Worm (Caenorhabditis elegans) whole organism, young adult: ENCODE measurements around the gene obr-1.
A peak's percentile ranks its signal among the peaks of the same experiment; 100 is the strongest.

Source experiments
- C17E4.6 ChIP-seq: fragments of 200-800 bp; sonication (Bioruptor generic); IDR thresholded peaks from 2 replicates; pipeline ENCODE4 v1.3.6; 2022; ENCODE audit warnings: missing genetic modification reagents, missing genetic modification characterization, missing compliant biosample characterization
- F22D6.2 ChIP-seq: sonication (generic microtip); optimal IDR thresholded peaks from 2 replicates; lab custom pipeline; 2016; ENCODE audit warnings: mild to moderate bottlenecking, missing genetic modification characterization, missing compliant biosample characterization
- F37B4.10 ChIP-seq: fragments of 200-800 bp; sonication (Bioruptor generic); IDR thresholded peaks from 2 replicates; pipeline ENCODE4 v1.3.6; 2022; ENCODE audit warnings: missing genetic modification characterization, missing compliant biosample characterization
- F52B5.7 ChIP-seq: sonication (generic microtip); optimal IDR thresholded peaks from 2 replicates; lab custom pipeline; 2016; ENCODE audit warnings: mild to moderate bottlenecking, missing genetic modification characterization, missing compliant biosample characterization
- F55B11.4 ChIP-seq: sonication (generic microtip); optimal IDR thresholded peaks from 2 replicates; lab custom pipeline; 2016; ENCODE audit warnings: missing compliant biosample characterization, missing genetic modification characterization, borderline replicate concordance; ENCODE audit not compliant: insufficient read depth
- F57C9.4 ChIP-seq: sonication (generic microtip); optimal IDR thresholded peaks from 2 replicates; lab custom pipeline; 2017; ENCODE audit warnings: mild to moderate bottlenecking, missing genetic modification characterization, missing compliant biosample characterization
- T07F8.4 ChIP-seq: sonication (generic microtip); optimal IDR thresholded peaks from 2 replicates; lab custom pipeline; 2016; ENCODE audit warnings: mild to moderate bottlenecking, missing genetic modification characterization, moderate library complexity, missing compliant biosample characterization
- Y67H2A.10 ChIP-seq: fragments of 200-800 bp; sonication (Bioruptor generic); conservative IDR thresholded peaks from 2 replicates; pipeline ENCODE4 v1.3.6; 2022; ENCODE audit warnings: missing genetic modification reagents, missing genetic modification characterization, missing compliant biosample characterization
- Y95B8A.8 ChIP-seq: fragments of 200-800 bp; sonication (Bioruptor generic); IDR thresholded peaks from 2 replicates; pipeline ENCODE4 v1.3.6; 2022; ENCODE audit warnings: missing genetic modification reagents, missing genetic modification characterization, missing compliant biosample characterization
- ZK185.1 ChIP-seq: sonication (generic microtip); optimal IDR thresholded peaks from 2 replicates; lab custom pipeline; 2016; ENCODE audit warnings: mild to moderate bottlenecking, missing genetic modification characterization, missing compliant biosample characterization; ENCODE audit not compliant: poor library complexity, severe bottlenecking
- ama-1 ChIP-seq, 3 experiments: fragments of 150-350 bp in 1 of 3; sonication (generic microtip) in 2 of 3; optimal IDR thresholded peaks; 2 replicates each; lab custom pipeline; 2014 to 2018; ENCODE audit warnings: missing biosample characterization in 2 of 3, missing genetic modification characterization in 2 of 3, missing genetic modification reagents in 2 of 3
- aptf-3 ChIP-seq: fragments of 200-800 bp; sonication (Bioruptor generic); IDR thresholded peaks from 2 replicates; pipeline ENCODE4 v1.3.6; 2022; ENCODE audit warnings: missing genetic modification characterization, missing compliant biosample characterization
- attf-5 ChIP-seq: fragments of 200-800 bp; sonication (Bioruptor generic); optimal IDR thresholded peaks from 2 replicates; lab custom pipeline; 2018; ENCODE audit warnings: mild to moderate bottlenecking, missing genetic modification characterization, missing compliant biosample characterization
- bed-1 ChIP-seq: fragments of 200-800 bp; sonication (Bioruptor generic); IDR thresholded peaks from 2 replicates; pipeline ENCODE4 v1.3.6; 2022; ENCODE audit warnings: missing genetic modification reagents, missing genetic modification characterization, missing compliant biosample characterization
- ccch-3 ChIP-seq: fragments of 200-800 bp; sonication (Bioruptor generic); optimal IDR thresholded peaks from 2 replicates; lab custom pipeline; 2018; ENCODE audit warnings: mild to moderate bottlenecking, missing genetic modification characterization, missing compliant biosample characterization
- cebp-2 ChIP-seq: fragments of 200-800 bp; sonication (Bioruptor generic); IDR thresholded peaks from 2 replicates; pipeline ENCODE4 v1.3.6; 2022; ENCODE audit warnings: missing genetic modification characterization, missing compliant biosample characterization
- ceh-100 ChIP-seq: fragments of 200-800 bp; sonication (Bioruptor generic); IDR thresholded peaks from 2 replicates; pipeline ENCODE4 v1.3.6; 2022; ENCODE audit warnings: missing genetic modification reagents, missing genetic modification characterization, missing compliant biosample characterization
- ceh-27 ChIP-seq: fragments of 200-800 bp; sonication (Bioruptor generic); optimal IDR thresholded peaks from 2 replicates; lab custom pipeline; 2018; ENCODE audit warnings: mild to moderate bottlenecking, missing genetic modification characterization, moderate library complexity, missing compliant biosample characterization
- ceh-40 ChIP-seq: fragments of 200-800 bp; sonication (Bioruptor generic); IDR thresholded peaks from 2 replicates; pipeline ENCODE4 v1.3.6; 2022; ENCODE audit warnings: missing genetic modification characterization, missing compliant biosample characterization
- dpl-1 ChIP-seq: fragments of 150-350 bp; optimal IDR thresholded peaks from 2 replicates; lab custom pipeline; 2014; ENCODE audit warnings: missing biosample characterization, missing genetic modification reagents, missing genetic modification characterization
- egl-18 ChIP-seq: fragments of 200-800 bp; sonication (Bioruptor generic); IDR thresholded peaks from 2 replicates; pipeline ENCODE4 v1.3.6; 2022; ENCODE audit warnings: missing genetic modification reagents, missing genetic modification characterization, missing compliant biosample characterization
- ekl-4 ChIP-seq: fragments of 200-800 bp; sonication (Bioruptor generic); IDR thresholded peaks from 2 replicates; pipeline ENCODE4 v1.3.6; 2022; ENCODE audit warnings: missing genetic modification reagents, missing genetic modification characterization, missing compliant biosample characterization
- him-1 ChIP-seq: sonication (generic microtip); optimal IDR thresholded peaks from 2 replicates; lab custom pipeline; 2016; ENCODE audit warnings: missing genotype, missing genetic modification reagents, missing genetic modification characterization, missing compliant biosample characterization
- hlh-26 ChIP-seq: fragments of 200-800 bp; sonication (Bioruptor generic); conservative IDR thresholded peaks from 2 replicates; pipeline ENCODE4 v1.3.6; 2022; ENCODE audit warnings: missing genetic modification reagents, missing genetic modification characterization, missing compliant biosample characterization
- hmg-20 ChIP-seq: fragments of 200-800 bp; sonication (Bioruptor generic); IDR thresholded peaks from 2 replicates; pipeline ENCODE4 v1.3.6; 2022; ENCODE audit warnings: missing genetic modification reagents, missing genetic modification characterization, missing compliant biosample characterization
- let-607 ChIP-seq, 2 experiments: fragments of 200-800 bp in 1 of 2; sonication (Bioruptor generic) in 1 of 2; sonication (generic microtip) in 1 of 2; optimal IDR thresholded peaks; 2 replicates each; lab custom pipeline; 2016 to 2018; ENCODE audit warnings: mild to moderate bottlenecking in 2 of 2, missing compliant biosample characterization in 2 of 2, missing genetic modification characterization in 2 of 2, moderate library complexity in 2 of 2, missing genotype in 1 of 2
- lin-26 ChIP-seq: fragments of 200-800 bp; sonication (Bioruptor generic); IDR thresholded peaks from 2 replicates; pipeline ENCODE4 v1.3.6; 2022; ENCODE audit warnings: missing genetic modification reagents, missing genetic modification characterization, missing compliant biosample characterization
- lin-40 ChIP-seq: sonication (generic microtip); optimal IDR thresholded peaks from 2 replicates; lab custom pipeline; 2016; ENCODE audit warnings: missing genetic modification characterization, mild to moderate bottlenecking, missing compliant biosample characterization, missing genotype, missing genetic modification reagents
- lin-54 ChIP-seq: fragments of 200-800 bp; sonication (Bioruptor generic); optimal IDR thresholded peaks from 2 replicates; lab custom pipeline; 2018; ENCODE audit warnings: mild to moderate bottlenecking, missing genetic modification characterization, missing compliant biosample characterization
- lsl-1 ChIP-seq: fragments of 200-800 bp; sonication (Bioruptor generic); optimal IDR thresholded peaks from 2 replicates; lab custom pipeline; 2018; ENCODE audit warnings: mild to moderate bottlenecking, missing genetic modification characterization, moderate library complexity, missing compliant biosample characterization
- lsy-27 ChIP-seq: sonication (generic microtip); optimal IDR thresholded peaks from 2 replicates; lab custom pipeline; 2017; ENCODE audit warnings: missing genetic modification characterization, mild to moderate bottlenecking, missing compliant biosample characterization, antibody characterized with exemption, missing genotype, borderline replicate concordance; ENCODE audit not compliant: insufficient read depth
- mes-4 ChIP-seq: sonication (generic microtip); optimal IDR thresholded peaks from 2 replicates; lab custom pipeline; 2016; ENCODE audit warnings: missing genotype, missing genetic modification characterization, missing compliant biosample characterization
- mxl-1 ChIP-seq: sonication (generic microtip); optimal IDR thresholded peaks from 2 replicates; lab custom pipeline; 2016; ENCODE audit warnings: missing genetic modification characterization, missing compliant biosample characterization
- nfya-2 ChIP-seq: fragments of 200-800 bp; sonication (Bioruptor generic); IDR thresholded peaks from 2 replicates; pipeline ENCODE4 v1.3.6; 2022; ENCODE audit warnings: missing genetic modification reagents, missing genetic modification characterization, missing compliant biosample characterization
- nhr-80 ChIP-seq: sonication (generic microtip); optimal IDR thresholded peaks from 2 replicates; lab custom pipeline; 2016; ENCODE audit warnings: missing genetic modification characterization, missing compliant biosample characterization
- pbrm-1 ChIP-seq: fragments of 200-800 bp; sonication (Bioruptor generic); IDR thresholded peaks from 2 replicates; pipeline ENCODE4 v1.3.6; 2022; ENCODE audit warnings: missing genetic modification reagents, missing genetic modification characterization, missing compliant biosample characterization
- rcor-1 ChIP-seq: fragments of 200-800 bp; sonication (Bioruptor generic); IDR thresholded peaks from 2 replicates; pipeline ENCODE4 v1.3.6; 2022; ENCODE audit warnings: missing genetic modification reagents, missing genetic modification characterization, missing compliant biosample characterization
- repo-1 ChIP-seq: sonication (generic microtip); optimal IDR thresholded peaks from 2 replicates; lab custom pipeline; 2017; ENCODE audit warnings: mild to moderate bottlenecking, missing genetic modification characterization, missing compliant biosample characterization
- sea-2 ChIP-seq: fragments of 200-800 bp; sonication (Bioruptor generic); IDR thresholded peaks from 2 replicates; pipeline ENCODE4 v1.3.6; 2022; ENCODE audit warnings: missing genetic modification characterization, missing compliant biosample characterization
- snpc-4 ChIP-seq, 5 experiments: fragments of 150-350 bp in 1 of 5; sonication (generic microtip) in 4 of 5; optimal IDR thresholded peaks; 2 replicates each; lab custom pipeline; 2014 to 2018; ENCODE audit warnings: missing genetic modification characterization in 5 of 5, missing biosample characterization in 3 of 5, antibody characterized with exemption in 2 of 5, mild to moderate bottlenecking in 2 of 5, missing compliant biosample characterization in 2 of 5, missing genotype in 2 of 5, moderate library complexity in 2 of 5, missing genetic modification reagents in 1 of 5
- tbp1 ChIP-seq: fragments of 200-800 bp; sonication (Bioruptor generic); optimal IDR thresholded peaks from 2 replicates; lab custom pipeline; 2018; ENCODE audit warnings: mild to moderate bottlenecking, missing genetic modification characterization, missing compliant biosample characterization
- tbx-9 ChIP-seq: sonication (generic microtip); optimal IDR thresholded peaks from 2 replicates; lab custom pipeline; 2016; ENCODE audit warnings: borderline replicate concordance, missing genetic modification characterization, inconsistent platforms, missing compliant biosample characterization
- tlf-1 ChIP-seq: fragments of 200-800 bp; sonication (Bioruptor generic); optimal IDR thresholded peaks from 2 replicates; lab custom pipeline; 2018; ENCODE audit warnings: mild to moderate bottlenecking, missing genetic modification characterization, missing compliant biosample characterization
- xnd-1 ChIP-seq: sonication (generic microtip); optimal IDR thresholded peaks from 2 replicates; lab custom pipeline; 2016; ENCODE audit warnings: missing genotype, missing genetic modification reagents, missing genetic modification characterization, missing compliant biosample characterization
- ztf-25 ChIP-seq: fragments of 200-800 bp; sonication (Bioruptor generic); IDR thresholded peaks from 2 replicates; pipeline ENCODE4 v1.3.6; 2022; ENCODE audit warnings: missing genetic modification reagents, missing genetic modification characterization, missing compliant biosample characterization
- ztf-26 ChIP-seq: sonication (generic microtip); optimal IDR thresholded peaks from 2 replicates; lab custom pipeline; 2017; ENCODE audit warnings: missing genetic modification characterization, missing compliant biosample characterization

Gene obr-1

ce11 chrIII:11270795-11271194, at the start of gene obr-1:
obr-1 (minus strand) TSS chrIII:11270895.
- TF ChIP-seq C17E4.6 (GFP tag; lab: Robert Waterston, UW): no peak
- no peak for TF ChIP-seq lsy-27
- TF ChIP-seq lin-40 (tag; lab: Kevin White, UChicago): no peak
- TF ChIP-seq F55B11.4: no peak
- TF ChIP-seq bed-1 (GFP tag; lab: Robert Waterston, UW): no peak
- TF ChIP-seq ceh-27 (GFP tag; lab: Kevin White, UChicago): no peak
- no peak for TF ChIP-seq ceh-40 (GFP tag; lab: Robert Waterston, UW)
- no peak for TF ChIP-seq xnd-1
- TF ChIP-seq dpl-1 (GFP tag; lab: Kevin White, UChicago): no peak
- TF ChIP-seq mxl-1 (tag; lab: Kevin White, UChicago): no peak
- TF ChIP-seq tbp1 (GFP tag; lab: Kevin White, UChicago): no peak
- no peak for TF ChIP-seq T07F8.4 (tag; lab: Kevin White, UChicago)
- TF ChIP-seq Y95B8A.8: no peak
- no peak for TF ChIP-seq ekl-4

DNA sequence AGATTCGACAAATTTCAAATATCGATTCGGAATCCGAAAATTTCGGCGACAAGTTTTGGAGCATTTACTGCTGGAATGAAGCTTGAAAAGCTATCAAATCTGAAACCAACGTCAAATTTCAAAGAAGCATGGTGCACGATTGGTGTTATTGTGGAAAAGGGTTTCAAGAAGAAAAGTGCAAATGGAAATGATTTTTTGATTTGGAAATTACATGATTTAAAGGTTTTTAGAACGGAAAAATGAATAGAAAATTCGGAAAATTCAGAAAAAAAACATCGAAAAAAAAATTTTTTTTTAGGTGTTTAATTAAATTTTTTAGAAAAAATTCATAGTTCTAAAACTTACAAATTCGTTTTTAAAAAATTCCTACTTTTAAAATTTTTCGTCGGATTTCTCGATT, 47.4 kb upstream of the obr-1 start, which contains the start of gene teg-1:
TSS of gene teg-1 (minus strand) at position 101 of the 400 bp plus-strand sequence.
- TF ChIP-seq pbrm-1 (GFP tag; lab: Robert Waterston, UW): no peak
- no peak for TF ChIP-seq ccch-3 (GFP tag; lab: Kevin White, UChicago)
- TF ChIP-seq aptf-3 (GFP tag; lab: Robert Waterston, UW): no peak
- no peak for TF ChIP-seq tlf-1 (GFP tag; lab: Kevin White, UChicago)
- TF ChIP-seq him-1: no peak
- no peak for TF ChIP-seq ama-1 (optimal IDR thresholded peaks at IDR 0.05; lab: Kevin White, UChicago)
- no peak for TF ChIP-seq ama-1 (GFP tag; optimal IDR thresholded peaks at IDR 0.05; lab: Kevin White, UChicago)
- no peak for TF ChIP-seq C17E4.6 (GFP tag; lab: Robert Waterston, UW)
- no peak for TF ChIP-seq nfya-2
- TF ChIP-seq F55B11.4: no peak
- TF ChIP-seq attf-5 (GFP tag; lab: Kevin White, UChicago): no peak
- TF ChIP-seq cebp-2: no peak
- no peak for TF ChIP-seq ztf-25 (GFP tag; lab: Robert Waterston, UW)
- TF ChIP-seq xnd-1: no peak
- TF ChIP-seq rcor-1: no peak
- no peak for TF ChIP-seq egl-18 (GFP tag; lab: Robert Waterston, UW)
- no peak for TF ChIP-seq hlh-26 (GFP tag; lab: Robert Waterston, UW)
- TF ChIP-seq ZK185.1 (tag; lab: Kevin White, UChicago): no peak

DNA sequence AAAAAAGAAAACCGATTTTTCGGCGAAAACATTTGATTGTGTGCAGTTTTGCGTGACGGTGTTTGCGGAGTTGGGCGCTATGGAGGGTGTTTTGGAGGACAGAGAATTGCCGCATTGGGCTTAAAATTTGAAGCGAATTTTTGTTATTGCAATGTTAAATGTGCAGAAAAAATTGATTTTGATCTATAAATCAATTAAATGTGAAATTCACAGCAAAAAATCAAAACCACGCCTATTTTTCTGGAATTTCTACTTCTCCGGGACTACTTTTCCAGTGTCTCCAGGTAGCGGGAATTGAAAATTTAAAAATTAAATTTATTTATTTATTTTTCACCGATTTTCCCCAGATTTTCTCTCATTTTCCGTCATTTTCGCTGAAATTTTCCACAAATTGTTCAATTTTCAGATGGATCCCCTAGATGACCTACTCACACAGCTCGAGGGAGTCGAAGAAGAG, 46.5 kb upstream of the obr-1 start, which contains the start of gene mcm-10:
TSS of gene mcm-10 (plus strand) at position 407 of the 457 bp plus-strand sequence.
- TF ChIP-seq ztf-26 (tag; lab: Kevin White, UChicago): peak; percentile 29
- no peak for TF ChIP-seq snpc-4 (GFP tag; optimal IDR thresholded peaks at IDR 0.05; lab: Kevin White, UChicago)
- peak in 2 of 4 experiments; percentile 14 to 46 for TF ChIP-seq snpc-4 (tag; optimal IDR thresholded peaks at IDR 0.05; lab: Kevin White, UChicago)
- TF ChIP-seq lin-40 (tag; lab: Kevin White, UChicago): peak; percentile 79
- TF ChIP-seq lin-54 (GFP tag; lab: Kevin White, UChicago): peak; percentile 72
- peak; percentile 56 for TF ChIP-seq lsl-1 (GFP tag; lab: Kevin White, UChicago)
- TF ChIP-seq let-607 (tag; optimal IDR thresholded peaks at IDR 0.05; lab: Kevin White, UChicago): peak in 1 of 2 experiments; percentile 56
- no peak for TF ChIP-seq F57C9.4
- TF ChIP-seq hmg-20: no peak
- TF ChIP-seq attf-5 (GFP tag; lab: Kevin White, UChicago): peak; percentile 89
- TF ChIP-seq nhr-80 (tag; lab: Kevin White, UChicago): peak; percentile 14
- TF ChIP-seq lin-26 (GFP tag; lab: Robert Waterston, UW): no peak
- TF ChIP-seq tbx-9: no peak
- TF ChIP-seq F52B5.7 (tag; lab: Kevin White, UChicago): no peak
- peak; percentile 63 for TF ChIP-seq ccch-3 (GFP tag; lab: Kevin White, UChicago)
- no peak for TF ChIP-seq sea-2 (GFP tag; lab: Robert Waterston, UW)
- 0 out of 2 replicates have a peak, but pooled peaks have one; percentile 18 for TF ChIP-seq Y67H2A.10 (GFP tag; lab: Robert Waterston, UW)
- TF ChIP-seq mes-4 (tag; lab: Kevin White, UChicago): no peak
- TF ChIP-seq F22D6.2: no peak
- peak; percentile 96 for TF ChIP-seq ceh-100 (GFP tag; lab: Robert Waterston, UW)
- no peak for TF ChIP-seq tbp1 (GFP tag; lab: Kevin White, UChicago)
- no peak for TF ChIP-seq rcor-1
- no peak for TF ChIP-seq repo-1 (tag; lab: Kevin White, UChicago)
- no peak for TF ChIP-seq F37B4.10
